Worm (Caenorhabditis elegans): ENCODE data around the gene F33H12.1.
"Not testable (repeated sequence)": the region's sequence is repeated elsewhere in the genome, so short reads cannot be mapped to it uniquely, and the experiment has no call there.

The F33H12.1 gene

ce11 chrII:2628401-2628800 is 28.1 kb downstream of the F33H12.1 start:
- TF ChIP-seq flt-1 (GFP tag; IDR thresholded peaks at IDR 0.05) = peak; percentile 44; the same call in 1 of the 2 replicates
- no peak for TF ChIP-seq klf-2 (GFP tag; conservative IDR thresholded peaks at IDR 0.05)

DNA sequence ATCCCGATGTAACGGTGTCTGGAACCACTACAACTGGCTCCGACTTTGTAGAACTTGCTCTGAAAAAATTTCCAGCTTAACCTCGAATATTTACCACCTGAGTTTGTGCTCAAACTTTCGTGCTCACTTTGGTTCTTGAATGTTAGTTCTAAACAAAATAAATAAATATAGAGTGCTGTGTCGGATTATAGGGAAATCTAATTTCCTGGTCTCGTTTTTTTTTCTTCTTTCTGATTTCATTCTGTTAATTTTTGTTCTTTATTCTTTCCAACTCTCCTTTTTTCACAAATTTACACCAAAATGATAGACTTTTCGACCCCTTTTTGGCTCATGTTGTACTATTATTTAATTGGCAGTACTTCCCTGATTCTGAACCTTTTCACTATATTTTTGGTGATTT is 29.0 kb downstream of the F33H12.1 start, which contains the start of gene sri-37:
sri-37 (plus strand) TSS at position 301 of the 400 bp plus-strand sequence.
- TF ChIP-seq ref-1 (GFP tag; conservative IDR thresholded peaks at IDR 0.05) (no peak), ztf-23 (GFP tag; IDR thresholded peaks at IDR 0.05) (no peak), cog-1 (tag; optimal IDR thresholded peaks at IDR 0.05) (no peak), med-1 (GFP tag; optimal IDR thresholded peaks at IDR 0.05; ENCODE audit: insufficient read depth) (no peak), flt-1 (GFP tag; IDR thresholded peaks at IDR 0.05) (no peak), T22C8.4 (GFP tag; IDR thresholded peaks at IDR 0.05) (no peak), tab-1 (GFP tag; IDR thresholded peaks at IDR 0.05) (no peak), klf-2 (GFP tag; conservative IDR thresholded peaks at IDR 0.05) (no peak), ztf-29 (GFP tag; IDR thresholded peaks at IDR 0.05) (no peak)

DNA sequence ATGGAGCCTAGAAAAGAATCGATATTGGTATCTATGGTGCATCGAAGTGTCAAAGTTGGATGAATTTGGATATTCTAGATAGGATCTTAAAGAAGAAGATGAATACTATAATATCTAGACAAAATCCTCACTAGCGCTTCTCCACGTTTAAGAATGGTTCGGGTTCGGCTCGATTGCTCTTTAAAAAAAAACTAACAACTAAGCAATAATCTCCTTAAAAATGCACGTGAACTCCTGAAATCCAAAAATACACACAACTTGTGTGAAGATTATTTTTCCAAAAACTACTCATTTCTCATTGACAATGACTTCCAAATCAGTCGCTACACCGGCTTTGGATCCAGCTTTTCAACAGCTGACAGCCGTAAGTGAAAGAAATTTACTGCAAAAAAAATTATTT is 30.9 kb downstream of the F33H12.1 start, which contains the start of gene D2062.1:
D2062.1 (plus strand) TSS at position 301 of the 400 bp plus-strand sequence.
- TF ChIP-seq tab-1 (GFP tag; IDR thresholded peaks at IDR 0.05) (no peak), med-1 (GFP tag; optimal IDR thresholded peaks at IDR 0.05; ENCODE audit: insufficient read depth) (no peak), flt-1 (GFP tag; IDR thresholded peaks at IDR 0.05) (no peak), cog-1 (tag; optimal IDR thresholded peaks at IDR 0.05) (no peak), ztf-23 (GFP tag; IDR thresholded peaks at IDR 0.05) (no peak)

ce11 chrII:2637359-2637758 is 37.1 kb downstream of the F33H12.1 start, which contains the start of gene F22E5.21:
Gene F22E5.21, minus strand, starts transcription at chrII:2637459.
- TF ChIP-seq cog-1 (tag; optimal IDR thresholded peaks at IDR 0.05) (no peak), ztf-23 (GFP tag; IDR thresholded peaks at IDR 0.05) (no peak), ref-1 (GFP tag; conservative IDR thresholded peaks at IDR 0.05) (no peak), med-1 (GFP tag; optimal IDR thresholded peaks at IDR 0.05; ENCODE audit: insufficient read depth) (no peak), klf-2 (GFP tag; conservative IDR thresholded peaks at IDR 0.05) (no peak), tab-1 (GFP tag; IDR thresholded peaks at IDR 0.05) (no peak), flt-1 (GFP tag; IDR thresholded peaks at IDR 0.05) (no peak), T22C8.4 (GFP tag; IDR thresholded peaks at IDR 0.05) (no peak), ztf-29 (GFP tag; IDR thresholded peaks at IDR 0.05) (no peak)

- no peak for TF ChIP-seq ztf-23 (GFP tag; IDR thresholded peaks at IDR 0.05)
These were observed 37.8 kb downstream of the F33H12.1 start, which contains the start of gene F22E5.9 for ce11 chrII:2638062-2638461. Gene F22E5.9, plus strand, starts transcription at chrII:2638388.

ce11 chrII:2639401-2640088 is 39.3 kb downstream of the F33H12.1 start, which contains the start of gene F22E5.8:
Gene F22E5.8, plus strand, starts transcription at chrII:2640038.
- TF ChIP-seq ref-1 (GFP tag; conservative IDR thresholded peaks at IDR 0.05); ztf-23 (GFP tag; IDR thresholded peaks at IDR 0.05); flt-1 (GFP tag; IDR thresholded peaks at IDR 0.05): not testable (repeated sequence)

DNA sequence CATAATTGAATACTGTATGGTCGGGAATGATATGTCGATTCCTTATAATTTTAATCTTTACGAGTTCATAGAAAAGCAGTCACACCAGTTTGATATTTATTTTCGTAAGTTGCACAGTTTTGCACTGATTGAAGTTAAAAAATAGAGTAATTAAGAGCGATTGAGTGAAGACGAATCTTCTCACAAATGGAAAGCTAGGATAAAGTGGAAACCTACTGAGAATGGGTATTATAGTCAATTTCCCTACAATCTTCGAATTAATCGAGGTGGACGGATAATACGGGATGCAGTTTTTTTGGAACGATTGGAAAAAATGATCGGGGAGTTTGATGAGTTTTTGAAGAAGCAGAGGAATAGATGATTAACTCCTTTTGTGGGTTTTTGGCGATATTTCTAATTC is 40.7 kb downstream of the F33H12.1 start, which contains the start of gene F22E5.23:
F22E5.23 (plus strand) TSS at position 301 of the 400 bp plus-strand sequence.
- TF ChIP-seq ztf-23 (GFP tag; IDR thresholded peaks at IDR 0.05) = no peak
- no peak for TF ChIP-seq tab-1 (GFP tag; IDR thresholded peaks at IDR 0.05)
- no peak for TF ChIP-seq flt-1 (GFP tag; IDR thresholded peaks at IDR 0.05)
- no peak for TF ChIP-seq ztf-29 (GFP tag; IDR thresholded peaks at IDR 0.05)
- no peak for TF ChIP-seq ref-1 (GFP tag; conservative IDR thresholded peaks at IDR 0.05)
- no peak for TF ChIP-seq med-1 (GFP tag; optimal IDR thresholded peaks at IDR 0.05; ENCODE audit: insufficient read depth)
- no peak for TF ChIP-seq T22C8.4 (GFP tag; IDR thresholded peaks at IDR 0.05)
- no peak for TF ChIP-seq klf-2 (GFP tag; conservative IDR thresholded peaks at IDR 0.05)
- TF ChIP-seq cog-1 (tag; optimal IDR thresholded peaks at IDR 0.05) = no peak

- TF ChIP-seq klf-2 (GFP tag; conservative IDR thresholded peaks at IDR 0.05) = no peak
- TF ChIP-seq cog-1 (tag; optimal IDR thresholded peaks at IDR 0.05) = no peak
- TF ChIP-seq T22C8.4 (GFP tag; IDR thresholded peaks at IDR 0.05) = no peak
- no peak for TF ChIP-seq tab-1 (GFP tag; IDR thresholded peaks at IDR 0.05)
- TF ChIP-seq flt-1 (GFP tag; IDR thresholded peaks at IDR 0.05) = no peak
- TF ChIP-seq ref-1 (GFP tag; conservative IDR thresholded peaks at IDR 0.05) = no peak
- no peak for TF ChIP-seq ztf-23 (GFP tag; IDR thresholded peaks at IDR 0.05)
- no peak for TF ChIP-seq med-1 (GFP tag; optimal IDR thresholded peaks at IDR 0.05; ENCODE audit: insufficient read depth)
- no peak for TF ChIP-seq ztf-29 (GFP tag; IDR thresholded peaks at IDR 0.05)
These were observed 41.5 kb downstream of the F33H12.1 start, which contains the start of gene F22E5.7 for ce11 chrII:2641777-2642176. Gene F22E5.7, plus strand, starts transcription at chrII:2642077.

- TF ChIP-seq klf-2 (GFP tag; conservative IDR thresholded peaks at IDR 0.05) (no peak), flt-1 (GFP tag; IDR thresholded peaks at IDR 0.05) (no peak), T22C8.4 (GFP tag; IDR thresholded peaks at IDR 0.05) (no peak), cog-1 (tag; optimal IDR thresholded peaks at IDR 0.05) (no peak), tab-1 (GFP tag; IDR thresholded peaks at IDR 0.05) (no peak), ztf-23 (GFP tag; IDR thresholded peaks at IDR 0.05) (no peak), ref-1 (GFP tag; conservative IDR thresholded peaks at IDR 0.05) (no peak), ztf-29 (GFP tag; IDR thresholded peaks at IDR 0.05) (no peak), med-1 (GFP tag; optimal IDR thresholded peaks at IDR 0.05; ENCODE audit: insufficient read depth) (no peak)
These were observed 44.2 kb downstream of the F33H12.1 start, which contains the start of gene F22E5.11 for ce11 chrII:2644498-2644897. Gene F22E5.11, minus strand, starts transcription at chrII:2644598.

ce11 chrII:2646756-2647155 is 46.5 kb downstream of the F33H12.1 start, which contains the start of gene F22E5.12:
Gene F22E5.12, minus strand, starts transcription at chrII:2646856.
- TF ChIP-seq flt-1 (GFP tag; IDR thresholded peaks at IDR 0.05); cog-1 (tag; optimal IDR thresholded peaks at IDR 0.05); ref-1 (GFP tag; conservative IDR thresholded peaks at IDR 0.05): not testable (repeated sequence)

All from whole organism, midembryonic.